Worm (Caenorhabditis elegans): Measurements from ENCODE around the gene W01B6.4.

The W01B6.4 gene

ce11 chrIV:10075899-10076298 lies 639 bp downstream of the W01B6.4 start, which contains the start of gene W01B6.5:
W01B6.5 (plus strand) TSS chrIV:10076199.
- TF ChIP-seq hnd-1 (tag; optimal IDR thresholded peaks at IDR 0.05) (no peak), hmg-4 (GFP tag; optimal IDR thresholded peaks at IDR 0.05) (no peak), ets-7 (tag; optimal IDR thresholded peaks at IDR 0.05) (no peak), ama-1 (optimal IDR thresholded peaks at IDR 0.05) (no peak), aly-1 (tag; optimal IDR thresholded peaks at IDR 0.05) (no peak), tra-4 (tag; optimal IDR thresholded peaks at IDR 0.05) (no peak), F13C5.2 (tag; optimal IDR thresholded peaks at IDR 0.05) (no peak), ceh-13 (GFP tag; optimal IDR thresholded peaks at IDR 0.05) (no peak), flt-1 (GFP tag; IDR thresholded peaks at IDR 0.05) (no peak), B0310.2 (tag; optimal IDR thresholded peaks at IDR 0.05) (no peak), pes-1 (GFP tag; IDR thresholded peaks at IDR 0.05) (no peak), scrt-1 (GFP tag; IDR thresholded peaks at IDR 0.05) (no peak), sea-1 (GFP tag; conservative IDR thresholded peaks at IDR 0.05) (no peak), tbx-11 (GFP tag; IDR thresholded peaks at IDR 0.05) (no peak), hmbx-1 (tag; optimal IDR thresholded peaks at IDR 0.05) (no peak), ceh-36 (tag; optimal IDR thresholded peaks at IDR 0.05) (no peak), tbx-37 (GFP tag; conservative IDR thresholded peaks at IDR 0.05) (no peak)

DNA sequence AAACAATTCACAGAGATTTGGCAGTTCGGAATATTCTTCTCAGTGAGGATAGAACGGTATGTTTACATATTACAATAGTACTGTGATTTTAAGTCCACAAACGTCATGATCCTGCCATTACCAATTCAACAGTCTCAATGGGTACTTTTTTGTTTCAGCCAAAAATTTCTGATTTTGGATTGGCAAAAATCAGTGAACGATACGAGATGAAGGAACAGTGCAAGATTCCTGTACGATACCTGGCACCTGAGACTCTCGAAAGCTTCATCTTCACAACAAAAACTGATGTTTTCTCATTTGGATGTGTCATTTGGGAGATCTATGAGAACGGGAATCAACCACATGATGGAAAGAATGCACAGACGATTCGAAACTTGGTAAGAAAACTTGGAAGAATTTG lies 2.7 kb downstream of the W01B6.4 start:
- TF ChIP-seq ama-1 (optimal IDR thresholded peaks at IDR 0.05), result no peak
- no peak for TF ChIP-seq B0310.2 (tag; optimal IDR thresholded peaks at IDR 0.05)
- no peak for TF ChIP-seq F13C5.2 (tag; optimal IDR thresholded peaks at IDR 0.05)
- TF ChIP-seq tbx-37 (GFP tag; conservative IDR thresholded peaks at IDR 0.05), result no peak
- no peak for TF ChIP-seq flt-1 (GFP tag; IDR thresholded peaks at IDR 0.05)
- no peak for TF ChIP-seq scrt-1 (GFP tag; IDR thresholded peaks at IDR 0.05)
- TF ChIP-seq sea-1 (GFP tag; conservative IDR thresholded peaks at IDR 0.05), result no peak
- TF ChIP-seq hmbx-1 (tag; optimal IDR thresholded peaks at IDR 0.05), result no peak
- no peak for TF ChIP-seq ceh-36 (tag; optimal IDR thresholded peaks at IDR 0.05)
- no peak for TF ChIP-seq ets-7 (tag; optimal IDR thresholded peaks at IDR 0.05)
- no peak for TF ChIP-seq aly-1 (tag; optimal IDR thresholded peaks at IDR 0.05)
- TF ChIP-seq tra-4 (tag; optimal IDR thresholded peaks at IDR 0.05), result no peak
- TF ChIP-seq tbx-11 (GFP tag; IDR thresholded peaks at IDR 0.05), result no peak
- TF ChIP-seq ceh-13 (GFP tag; optimal IDR thresholded peaks at IDR 0.05), result no peak
- no peak for TF ChIP-seq hnd-1 (tag; optimal IDR thresholded peaks at IDR 0.05)
- TF ChIP-seq pes-1 (GFP tag; IDR thresholded peaks at IDR 0.05), result no peak
- no peak for TF ChIP-seq hmg-4 (GFP tag; optimal IDR thresholded peaks at IDR 0.05)

- TF ChIP-seq tbx-11 (GFP tag; IDR thresholded peaks at IDR 0.05), result no peak
- no peak for TF ChIP-seq hnd-1 (tag; optimal IDR thresholded peaks at IDR 0.05)
- TF ChIP-seq ets-7 (tag; optimal IDR thresholded peaks at IDR 0.05), result no peak
- TF ChIP-seq aly-1 (tag; optimal IDR thresholded peaks at IDR 0.05), result no peak
- no peak for TF ChIP-seq B0310.2 (tag; optimal IDR thresholded peaks at IDR 0.05)
- TF ChIP-seq ceh-13 (GFP tag; optimal IDR thresholded peaks at IDR 0.05), result no peak
Observed at ce11 chrIV:10080816-10081215, 5.6 kb downstream of the W01B6.4 start, which contains the start of gene W01B6.6. W01B6.6 (plus strand) TSS chrIV:10081116.

ce11 chrIV:10084323-10084959 lies 9.2 kb downstream of the W01B6.4 start, which contains the start of gene W01B6.8:
W01B6.8 (minus strand) TSS chrIV:10084373.
- TF ChIP-seq sea-1 (GFP tag; conservative IDR thresholded peaks at IDR 0.05) (0 out of 2 replicates have a peak, but pooled peaks have one; percentile 56), tbx-11 (GFP tag; IDR thresholded peaks at IDR 0.05) (no peak)

DNA sequence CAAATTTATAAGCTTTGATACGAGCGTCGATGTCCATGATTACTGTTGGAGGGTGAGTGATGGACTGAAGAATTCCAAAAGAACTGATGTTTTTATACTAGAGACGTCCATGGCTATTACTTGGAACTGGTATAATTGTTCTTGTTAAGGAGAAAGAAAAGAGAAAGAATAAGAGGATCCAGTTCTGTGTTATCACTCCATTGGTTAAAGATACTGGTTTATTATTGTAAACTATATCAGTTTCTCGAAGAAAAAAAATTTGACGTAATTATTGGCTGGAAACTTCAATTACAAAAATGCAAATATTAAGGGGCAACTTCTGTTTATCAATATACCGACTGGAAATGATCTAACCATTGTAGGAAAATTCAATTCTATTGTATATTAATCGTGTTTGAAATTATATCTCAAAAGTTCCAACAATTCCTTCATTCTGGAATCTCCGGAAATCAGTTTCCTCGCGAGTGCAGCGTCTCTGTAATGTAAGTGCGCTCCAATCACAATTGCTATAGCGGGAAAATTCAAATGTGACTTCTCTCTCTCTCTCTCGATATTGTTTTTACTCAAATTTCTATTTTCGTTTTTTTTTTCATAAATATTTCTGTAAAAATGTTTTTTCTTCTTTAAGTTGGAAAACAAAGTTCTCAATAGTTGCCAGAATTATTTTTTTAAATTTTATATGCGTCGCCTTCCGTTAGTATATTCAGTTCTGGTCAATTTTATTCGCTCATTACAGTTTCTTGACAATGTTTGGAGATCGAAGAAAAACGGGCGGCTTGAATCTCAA lies 10.3 kb downstream of the W01B6.4 start, which contains the start of the genes col-2 and ndc-80:
col-2 (minus strand) TSS at position 51 of the 787 bp plus-strand sequence.
ndc-80 (plus strand) TSS at position 737 of the 787 bp plus-strand sequence.
- TF ChIP-seq F13C5.2 (tag; optimal IDR thresholded peaks at IDR 0.05) (peak; percentile 48), hmbx-1 (tag; optimal IDR thresholded peaks at IDR 0.05) (no peak)

DNA sequence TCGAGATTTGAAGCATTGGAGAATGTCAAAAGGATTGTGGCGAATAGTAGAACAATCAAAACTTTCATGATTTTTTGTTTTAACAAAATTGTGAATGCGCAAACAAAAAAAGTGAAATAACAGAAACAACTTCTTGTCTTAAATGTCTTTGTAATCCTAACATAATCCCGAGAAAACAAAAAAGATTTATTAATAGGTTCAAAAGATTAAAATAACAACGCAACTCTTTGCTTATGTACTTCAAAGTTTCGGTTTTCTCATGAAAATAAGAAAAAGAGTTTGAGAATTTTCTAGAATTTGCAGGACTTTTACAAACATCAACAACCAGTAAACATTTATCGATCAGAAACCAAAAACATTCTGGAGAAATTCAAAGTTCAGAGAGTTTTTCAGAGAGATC lies 14.5 kb downstream of the W01B6.4 start, which contains the start of gene ttr-39:
ttr-39 (minus strand) TSS at position 101 of the 400 bp plus-strand sequence.
- TF ChIP-seq ets-7 (tag; optimal IDR thresholded peaks at IDR 0.05), result no peak
- TF ChIP-seq aly-1 (tag; optimal IDR thresholded peaks at IDR 0.05), result no peak

DNA sequence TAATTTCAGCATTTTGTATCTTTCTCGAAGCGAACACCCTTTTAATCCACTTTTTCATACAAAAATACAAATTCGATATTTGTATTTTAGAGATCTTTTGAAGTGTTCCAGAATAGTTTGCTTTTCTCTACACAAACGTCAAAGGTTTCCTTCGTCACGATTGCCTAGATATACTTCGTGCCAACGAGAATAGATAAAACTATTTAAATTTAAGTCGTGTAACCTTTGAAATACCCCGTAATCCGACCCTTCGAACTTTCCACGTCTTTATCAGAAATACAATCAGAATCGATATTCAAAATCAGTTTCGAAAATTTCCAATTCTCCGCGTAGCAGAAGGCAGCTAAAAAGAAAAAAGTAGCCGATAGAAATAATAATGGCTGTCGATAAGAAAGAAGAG lies 15.1 kb downstream of the W01B6.4 start, which contains the start of gene ttbk-5:
ttbk-5 (plus strand) TSS at position 301 of the 400 bp plus-strand sequence.
- no peak for TF ChIP-seq F13C5.2 (tag; optimal IDR thresholded peaks at IDR 0.05)
- no peak for TF ChIP-seq hmbx-1 (tag; optimal IDR thresholded peaks at IDR 0.05)
- TF ChIP-seq tbx-37 (GFP tag; conservative IDR thresholded peaks at IDR 0.05), result no peak
- TF ChIP-seq ceh-13 (GFP tag; optimal IDR thresholded peaks at IDR 0.05), result no peak
- TF ChIP-seq ceh-36 (tag; optimal IDR thresholded peaks at IDR 0.05), result no peak
- no peak for TF ChIP-seq tbx-11 (GFP tag; IDR thresholded peaks at IDR 0.05)
- no peak for TF ChIP-seq sea-1 (GFP tag; conservative IDR thresholded peaks at IDR 0.05)
- TF ChIP-seq scrt-1 (GFP tag; IDR thresholded peaks at IDR 0.05), result no peak
- no peak for TF ChIP-seq ets-7 (tag; optimal IDR thresholded peaks at IDR 0.05)
- no peak for TF ChIP-seq pes-1 (GFP tag; IDR thresholded peaks at IDR 0.05)

ce11 chrIV:10095171-10095570 lies 19.9 kb downstream of the W01B6.4 start, which contains the start of the genes C04G2.5 and msp-36:
C04G2.5 (minus strand) TSS chrIV:10095271.
msp-36 (plus strand) TSS chrIV:10095433.
- TF ChIP-seq hmbx-1 (tag; optimal IDR thresholded peaks at IDR 0.05) (no peak), scrt-1 (GFP tag; IDR thresholded peaks at IDR 0.05) (no peak), tbx-37 (GFP tag; conservative IDR thresholded peaks at IDR 0.05) (no peak), hnd-1 (tag; optimal IDR thresholded peaks at IDR 0.05) (no peak), hmg-4 (GFP tag; optimal IDR thresholded peaks at IDR 0.05) (no peak), aly-1 (tag; optimal IDR thresholded peaks at IDR 0.05) (no peak), sea-1 (GFP tag; conservative IDR thresholded peaks at IDR 0.05) (no peak), ama-1 (optimal IDR thresholded peaks at IDR 0.05) (no peak), ceh-13 (GFP tag; optimal IDR thresholded peaks at IDR 0.05) (no peak), pes-1 (GFP tag; IDR thresholded peaks at IDR 0.05) (no peak), ceh-36 (tag; optimal IDR thresholded peaks at IDR 0.05) (no peak), B0310.2 (tag; optimal IDR thresholded peaks at IDR 0.05) (no peak), tra-4 (tag; optimal IDR thresholded peaks at IDR 0.05) (no peak)
